Worm (Caenorhabditis elegans) whole organism, early embryonic: ENCODE data around the gene vab-23.

Experiments used
- B0310.2 ChIP-seq: sonication (generic microtip); optimal IDR thresholded peaks from 2 replicates; lab custom pipeline; 2016; ENCODE audit warnings: mild to moderate bottlenecking, missing genetic modification characterization, missing compliant biosample characterization
- F13C5.2 ChIP-seq: sonication (generic microtip); optimal IDR thresholded peaks from 2 replicates; lab custom pipeline; 2017; ENCODE audit warnings: mild to moderate bottlenecking, missing genetic modification characterization, inconsistent platforms, missing compliant biosample characterization
- aly-1 ChIP-seq: sonication (generic microtip); optimal IDR thresholded peaks from 2 replicates; lab custom pipeline; 2016; ENCODE audit warnings: missing genetic modification characterization, missing compliant biosample characterization
- ama-1 ChIP-seq: fragments of 150-350 bp; optimal IDR thresholded peaks from 2 replicates; lab custom pipeline; 2014
- ceh-13 ChIP-seq: fragments of 200-800 bp; sonication (Bioruptor generic); optimal IDR thresholded peaks from 2 replicates; lab custom pipeline; 2018; ENCODE audit warnings: mild to moderate bottlenecking, missing genetic modification characterization, missing compliant biosample characterization
- ceh-36 ChIP-seq: sonication (generic microtip); optimal IDR thresholded peaks from 2 replicates; lab custom pipeline; 2016; ENCODE audit warnings: missing genetic modification characterization, inconsistent platforms, missing compliant biosample characterization
- ets-7 ChIP-seq: sonication (generic microtip); optimal IDR thresholded peaks from 2 replicates; lab custom pipeline; 2016; ENCODE audit warnings: missing genotype, missing genetic modification characterization, missing compliant biosample characterization
- flt-1 ChIP-seq: fragments of 200-800 bp; sonication (Bioruptor generic); IDR thresholded peaks from 2 replicates; pipeline ENCODE4 v1.3.6; 2022; ENCODE audit warnings: missing genetic modification characterization, missing compliant biosample characterization
- hmbx-1 ChIP-seq: sonication (generic microtip); optimal IDR thresholded peaks from 2 replicates; lab custom pipeline; 2016; ENCODE audit warnings: mild to moderate bottlenecking, missing genetic modification characterization, missing compliant biosample characterization
- hmg-4 ChIP-seq: fragments of 200-800 bp; sonication (Bioruptor generic); optimal IDR thresholded peaks from 2 replicates; lab custom pipeline; 2018; ENCODE audit warnings: mild to moderate bottlenecking, missing genetic modification characterization, missing compliant biosample characterization
- hnd-1 ChIP-seq: sonication (generic microtip); optimal IDR thresholded peaks from 2 replicates; lab custom pipeline; 2016; ENCODE audit warnings: missing genetic modification characterization, missing compliant biosample characterization
- pes-1 ChIP-seq: fragments of 200-800 bp; sonication (Bioruptor generic); IDR thresholded peaks from 2 replicates; pipeline ENCODE4 v1.3.6; 2022; ENCODE audit warnings: missing genetic modification reagents, missing genetic modification characterization, missing compliant biosample characterization
- scrt-1 ChIP-seq: fragments of 200-800 bp; sonication (Bioruptor generic); IDR thresholded peaks from 2 replicates; pipeline ENCODE4 v1.3.6; 2022; ENCODE audit warnings: missing genetic modification characterization, missing compliant biosample characterization
- sea-1 ChIP-seq: fragments of 200-800 bp; sonication (Bioruptor generic); conservative IDR thresholded peaks from 2 replicates; pipeline ENCODE4 v1.3.6; 2022; ENCODE audit warnings: missing genetic modification characterization, missing compliant biosample characterization
- tbx-11 ChIP-seq: fragments of 200-800 bp; sonication (Bioruptor generic); IDR thresholded peaks from 2 replicates; pipeline ENCODE4 v1.3.6; 2022; ENCODE audit warnings: missing genetic modification characterization, missing compliant biosample characterization
- tbx-37 ChIP-seq: fragments of 200-800 bp; sonication (Bioruptor generic); conservative IDR thresholded peaks from 2 replicates; pipeline ENCODE4 v1.3.6; 2022; ENCODE audit warnings: missing genetic modification reagents, missing genetic modification characterization, missing compliant biosample characterization
- tra-4 ChIP-seq: sonication (generic microtip); optimal IDR thresholded peaks from 2 replicates; lab custom pipeline; 2017; ENCODE audit warnings: missing genetic modification characterization, missing compliant biosample characterization

The vab-23 gene

DNA sequence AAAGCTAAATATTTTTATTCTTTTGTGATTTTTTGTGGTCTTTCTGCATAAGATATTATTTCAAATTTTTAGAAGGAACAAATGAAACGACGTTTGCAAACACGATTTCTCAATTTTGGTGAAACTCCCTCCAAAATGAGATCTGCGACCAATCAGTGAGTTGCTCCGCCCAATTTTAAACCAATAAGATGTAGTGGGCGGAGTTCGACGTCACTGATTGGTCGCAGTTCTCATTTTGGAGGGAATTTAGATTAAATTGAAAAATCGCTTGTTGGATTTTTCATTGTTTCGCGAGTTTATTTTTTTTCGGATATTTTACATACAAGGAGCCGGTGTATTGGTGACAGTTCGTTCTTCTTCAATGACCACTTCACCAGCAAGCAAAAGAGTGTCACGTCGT is 9.6 kb upstream of the vab-23 start:
- TF ChIP-seq ceh-36 (tag; lab: Kevin White, UChicago) (no peak), hmg-4 (GFP tag; lab: Kevin White, UChicago) (no peak), tbx-37 (GFP tag; lab: Robert Waterston, UW) (no peak), tbx-11 (GFP tag; lab: Robert Waterston, UW) (no peak), scrt-1 (GFP tag; lab: Robert Waterston, UW) (no peak), pes-1 (no peak), B0310.2 (tag; lab: Kevin White, UChicago) (no peak), ets-7 (tag; lab: Kevin White, UChicago) (no peak), tra-4 (tag; lab: Kevin White, UChicago) (no peak), aly-1 (tag; lab: Kevin White, UChicago) (no peak), ama-1 (lab: Kevin White, UChicago) (no peak), sea-1 (GFP tag; lab: Robert Waterston, UW) (no peak), ceh-13 (GFP tag; lab: Kevin White, UChicago) (no peak), hmbx-1 (tag; lab: Kevin White, UChicago) (no peak), F13C5.2 (tag; lab: Kevin White, UChicago) (no peak), hnd-1 (no peak), flt-1 (GFP tag; lab: Robert Waterston, UW) (no peak)

DNA sequence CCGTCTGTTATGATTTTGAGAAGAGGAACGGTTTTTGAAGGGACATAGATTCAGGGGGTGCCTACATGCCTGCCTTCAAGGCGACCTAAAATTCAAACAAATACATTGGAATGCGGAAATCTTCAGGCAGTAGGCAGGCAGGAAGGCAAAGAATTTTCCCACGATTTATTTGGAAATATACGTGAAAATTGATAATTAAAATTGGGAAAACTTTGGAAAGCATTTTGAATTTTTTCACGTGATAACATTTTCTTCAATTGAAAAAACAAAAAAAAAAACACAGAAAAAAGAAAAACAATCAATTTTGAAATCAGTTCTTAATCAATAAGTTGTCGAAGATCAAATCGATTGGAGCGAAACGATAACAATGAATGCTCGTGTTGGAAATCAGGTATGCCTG is 5.2 kb upstream of the vab-23 start, which contains the start of gene ZK930.4:
TSS of gene ZK930.4 (plus strand) at position 301 of the 400 bp plus-strand sequence.
- TF ChIP-seq tbx-37 (GFP tag; lab: Robert Waterston, UW) (no peak), hmg-4 (GFP tag; lab: Kevin White, UChicago) (no peak), ceh-36 (tag; lab: Kevin White, UChicago) (no peak), aly-1 (tag; lab: Kevin White, UChicago) (no peak), F13C5.2 (tag; lab: Kevin White, UChicago) (no peak), sea-1 (GFP tag; lab: Robert Waterston, UW) (no peak), ama-1 (lab: Kevin White, UChicago) (no peak), hmbx-1 (tag; lab: Kevin White, UChicago) (no peak), ets-7 (tag; lab: Kevin White, UChicago) (no peak), B0310.2 (tag; lab: Kevin White, UChicago) (no peak), hnd-1 (no peak), scrt-1 (GFP tag; lab: Robert Waterston, UW) (no peak)

DNA sequence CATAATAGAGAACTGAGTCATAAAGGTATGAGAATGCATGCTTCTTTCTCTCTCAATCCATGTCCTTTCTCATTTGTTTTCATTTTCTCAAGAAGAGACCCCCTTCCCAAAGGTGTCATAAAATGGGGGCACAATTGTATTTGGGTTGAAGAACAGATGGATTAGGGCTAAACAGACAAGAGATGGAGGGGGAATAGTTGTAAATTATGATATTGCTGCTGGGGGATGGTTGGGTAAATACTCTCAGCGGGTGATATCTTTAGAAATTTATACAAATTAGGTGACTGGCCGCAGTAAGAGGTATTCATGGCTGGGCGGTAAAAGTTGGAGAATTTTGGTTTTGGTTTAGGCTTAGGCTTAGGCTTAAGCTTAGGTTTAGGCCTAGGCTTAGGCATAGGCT is 4.0 kb upstream of the vab-23 start:
- TF ChIP-seq sea-1 (GFP tag; lab: Robert Waterston, UW): no peak
- no peak for TF ChIP-seq hnd-1
- no peak for TF ChIP-seq tbx-37 (GFP tag; lab: Robert Waterston, UW)
- no peak for TF ChIP-seq aly-1 (tag; lab: Kevin White, UChicago)
- no peak for TF ChIP-seq scrt-1 (GFP tag; lab: Robert Waterston, UW)
- no peak for TF ChIP-seq B0310.2 (tag; lab: Kevin White, UChicago)
- no peak for TF ChIP-seq tbx-11 (GFP tag; lab: Robert Waterston, UW)
- TF ChIP-seq tra-4 (tag; lab: Kevin White, UChicago): no peak
- TF ChIP-seq ceh-13 (GFP tag; lab: Kevin White, UChicago): no peak
- TF ChIP-seq F13C5.2 (tag; lab: Kevin White, UChicago): no peak
- TF ChIP-seq ceh-36 (tag; lab: Kevin White, UChicago): no peak
- no peak for TF ChIP-seq ama-1 (lab: Kevin White, UChicago)
- TF ChIP-seq hmg-4 (GFP tag; lab: Kevin White, UChicago): no peak
- TF ChIP-seq hmbx-1 (tag; lab: Kevin White, UChicago): no peak
- no peak for TF ChIP-seq flt-1 (GFP tag; lab: Robert Waterston, UW)
- no peak for TF ChIP-seq pes-1
- TF ChIP-seq ets-7 (tag; lab: Kevin White, UChicago): no peak

DNA sequence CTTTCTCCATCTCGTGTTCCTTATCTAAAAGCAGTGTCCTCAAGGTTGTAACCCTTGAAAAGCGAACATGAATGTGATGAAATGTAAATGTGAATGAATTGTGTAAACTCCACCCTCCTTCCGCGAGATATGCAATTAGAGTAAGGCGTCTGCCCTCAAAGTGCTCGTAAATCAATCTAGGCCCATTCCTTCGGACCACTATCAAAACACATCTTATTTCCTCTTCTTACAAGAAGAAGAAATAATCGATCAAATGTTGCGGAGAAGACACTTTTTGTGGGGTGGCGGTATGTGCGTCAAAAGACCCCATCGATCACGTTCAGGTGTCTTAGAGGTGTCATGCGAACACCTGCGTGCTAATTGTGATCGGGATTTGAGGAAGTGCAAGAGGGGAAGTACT is 1.2 kb upstream of the vab-23 start:
- TF ChIP-seq hmbx-1 (tag; lab: Kevin White, UChicago): no peak
- no peak for TF ChIP-seq ceh-13 (GFP tag; lab: Kevin White, UChicago)
- TF ChIP-seq tbx-37 (GFP tag; lab: Robert Waterston, UW): no peak
- TF ChIP-seq B0310.2 (tag; lab: Kevin White, UChicago): no peak
- TF ChIP-seq scrt-1 (GFP tag; lab: Robert Waterston, UW): no peak
- TF ChIP-seq pes-1: no peak
- no peak for TF ChIP-seq tbx-11 (GFP tag; lab: Robert Waterston, UW)
- TF ChIP-seq sea-1 (GFP tag; lab: Robert Waterston, UW): no peak

DNA sequence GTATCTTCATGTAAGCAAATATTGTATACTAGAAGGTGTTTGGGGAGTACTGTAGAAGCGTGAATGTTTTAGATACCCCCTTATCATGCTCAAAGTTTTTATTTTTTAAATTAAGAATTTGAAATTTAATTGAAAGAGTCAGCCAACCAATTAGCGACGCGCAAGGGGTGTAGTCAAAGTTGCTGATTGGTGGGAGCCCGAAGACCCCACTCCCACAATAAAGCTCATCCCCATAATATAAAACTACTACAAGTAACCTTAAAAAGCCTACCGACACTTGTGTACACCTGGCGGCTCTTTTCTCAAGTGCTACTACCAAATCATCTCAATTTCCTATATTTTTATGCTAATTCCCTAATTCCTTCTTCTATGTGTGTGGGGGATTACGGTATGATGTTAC is 1.2 kb downstream of the vab-23 start:
- TF ChIP-seq ceh-36 (tag; lab: Kevin White, UChicago) (peak; percentile 6), flt-1 (GFP tag; lab: Robert Waterston, UW) (no peak), tbx-11 (GFP tag; lab: Robert Waterston, UW) (no peak), sea-1 (GFP tag; lab: Robert Waterston, UW) (no peak), F13C5.2 (tag; lab: Kevin White, UChicago) (no peak), B0310.2 (tag; lab: Kevin White, UChicago) (no peak)

DNA sequence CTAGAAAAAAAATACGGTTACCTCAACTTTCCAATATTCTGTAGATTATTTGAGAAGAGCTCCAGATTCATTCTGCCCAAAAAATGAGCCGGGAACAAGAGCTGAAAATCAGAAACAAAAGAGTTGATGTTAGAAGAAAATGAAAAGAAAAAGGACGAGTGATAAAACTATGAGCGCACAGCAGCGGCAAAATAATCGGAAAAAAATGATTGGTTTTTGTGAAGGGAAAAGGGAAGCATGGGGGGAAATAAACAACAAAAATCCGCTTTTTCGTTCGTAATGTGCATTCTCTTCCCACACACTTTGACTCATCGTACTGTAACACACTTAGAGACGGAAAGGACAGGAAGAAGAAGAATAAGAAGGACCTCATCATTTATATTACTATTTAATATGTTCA is 7.7 kb downstream of the vab-23 start, which contains the start of gene ZK930.2:
TSS of gene ZK930.2 (minus strand) at position 101 of the 400 bp plus-strand sequence.
- no peak for TF ChIP-seq ama-1 (lab: Kevin White, UChicago)
- no peak for TF ChIP-seq tbx-11 (GFP tag; lab: Robert Waterston, UW)
- no peak for TF ChIP-seq hmg-4 (GFP tag; lab: Kevin White, UChicago)
- no peak for TF ChIP-seq hnd-1
- no peak for TF ChIP-seq B0310.2 (tag; lab: Kevin White, UChicago)
- TF ChIP-seq ceh-13 (GFP tag; lab: Kevin White, UChicago): no peak
- TF ChIP-seq ets-7 (tag; lab: Kevin White, UChicago): no peak

DNA sequence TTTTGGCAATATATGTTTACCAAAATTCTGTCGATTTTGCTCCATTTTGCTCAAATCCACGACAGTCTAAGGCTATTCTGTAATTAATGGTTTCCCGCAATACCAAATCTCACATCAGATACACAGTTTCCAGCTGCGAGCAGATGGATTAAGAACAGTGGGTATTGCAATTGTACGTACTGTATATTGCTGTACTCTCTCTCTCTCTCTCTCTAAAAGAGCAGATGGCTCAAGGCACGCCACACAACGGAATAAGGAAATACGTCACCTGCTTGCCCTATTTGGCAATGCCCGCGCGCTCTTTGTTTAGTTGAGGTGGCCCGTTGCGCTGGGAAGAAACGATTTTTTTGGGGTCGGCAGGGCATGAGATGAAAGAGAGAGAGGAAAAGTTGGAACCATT is 10.4 kb downstream of the vab-23 start:
- TF ChIP-seq hmg-4 (GFP tag; lab: Kevin White, UChicago): peak; percentile 78
- 0 out of 2 replicates have a peak, but pooled peaks have one; percentile 14 for TF ChIP-seq tbx-37 (GFP tag; lab: Robert Waterston, UW)
- no peak for TF ChIP-seq ama-1 (lab: Kevin White, UChicago)
- no peak for TF ChIP-seq scrt-1 (GFP tag; lab: Robert Waterston, UW)
- TF ChIP-seq sea-1 (GFP tag; lab: Robert Waterston, UW): 0 out of 2 replicates have a peak, but pooled peaks have one; percentile 25
- TF ChIP-seq ceh-13 (GFP tag; lab: Kevin White, UChicago): no peak
- TF ChIP-seq pes-1: peak; percentile 45; the same call in 1 of the 2 replicates
- no peak for TF ChIP-seq ceh-36 (tag; lab: Kevin White, UChicago)
